Worm (Caenorhabditis elegans): Measurements from ENCODE around the gene ttr-39.

DNA sequence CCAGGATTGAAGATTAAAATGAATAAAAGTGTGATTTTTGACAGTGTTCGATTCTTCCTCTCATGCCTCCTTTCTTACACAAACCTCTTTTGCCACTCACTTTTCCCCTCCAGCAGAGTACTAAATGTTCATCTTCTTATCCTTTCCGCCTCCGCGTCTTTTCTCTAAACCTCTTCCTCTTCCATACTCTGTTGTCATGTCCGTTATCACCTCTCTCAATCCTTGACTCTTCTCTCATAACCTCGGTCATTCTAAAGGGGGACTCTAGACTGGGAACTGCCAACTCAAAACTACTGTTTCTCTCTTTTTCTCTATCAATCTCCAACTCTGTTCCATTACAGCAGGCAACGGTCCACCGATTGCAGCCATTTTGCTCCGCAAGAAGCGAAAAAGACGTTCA, 41.4 kb downstream of the ttr-39 start:
- TF ChIP-seq ceh-6 (GFP tag; optimal IDR thresholded peaks at IDR 0.05) (no peak), madf-2 (tag; optimal IDR thresholded peaks at IDR 0.05) (no peak), pros-1 (tag; optimal IDR thresholded peaks at IDR 0.05) (no peak), hlh-30 (tag; optimal IDR thresholded peaks at IDR 0.05; ENCODE audit: insufficient read depth) (no peak), fkh-10 (GFP tag; optimal IDR thresholded peaks at IDR 0.05) (no peak), pha-4 (tag; optimal IDR thresholded peaks at IDR 0.05) (no peak), T23F11.4 (GFP tag; optimal IDR thresholded peaks at IDR 0.05) (no peak), ceh-9 (tag; optimal IDR thresholded peaks at IDR 0.05) (no peak), dve-1 (tag; optimal IDR thresholded peaks at IDR 0.05) (no peak), elt-4 (tag; optimal IDR thresholded peaks at IDR 0.05) (no peak), eyg-1 (tag; optimal IDR thresholded peaks at IDR 0.05) (no peak)
